Worm (Caenorhabditis elegans): ENCODE results near the gene F57A8.7.

DNA sequence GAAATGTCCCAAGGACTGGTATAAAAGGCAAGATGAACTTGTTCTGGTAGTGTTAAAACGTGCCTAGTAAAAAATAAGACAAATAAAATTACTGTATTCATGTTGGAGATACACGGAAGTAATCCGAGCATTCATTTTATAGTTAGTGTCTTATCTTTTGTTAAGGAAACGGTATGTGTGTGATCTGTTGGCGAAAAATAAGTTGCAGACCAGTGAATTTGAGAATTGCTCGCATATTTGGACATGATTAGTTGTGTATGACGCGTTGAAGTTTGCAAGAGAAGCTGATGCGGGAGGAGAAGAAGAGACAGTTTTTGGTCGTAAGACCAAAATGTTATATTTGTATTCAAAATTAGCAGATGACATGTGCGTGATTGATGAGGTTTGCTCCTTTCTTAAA lies 26.4 kb downstream of the F57A8.7 start, which contains the start of gene C08B6.14:
- TF ChIP-seq ama-1 (optimal IDR thresholded peaks at IDR 0.05) = no peak
- no peak for TF ChIP-seq B0310.2 (tag; optimal IDR thresholded peaks at IDR 0.05)
- no peak for TF ChIP-seq sea-1 (GFP tag; conservative IDR thresholded peaks at IDR 0.05)
